Fruit fly (Drosophila melanogaster) whole organism, wandering third instar larva: ENCODE results near the gene CG44174.

ENCODE experiments used
- CG32264 ChIP-seq: fragments of 200-800 bp; sonication (Bioruptor generic); optimal IDR thresholded peaks from 2 replicates; lab custom pipeline; 2016; ENCODE audit warnings: missing biosample characterization, missing genetic modification characterization
- CG9705 ChIP-seq: fragments of 200-800 bp; sonication (Bioruptor generic); optimal IDR thresholded peaks from 2 replicates; lab custom pipeline; 2018; ENCODE audit warnings: missing biosample characterization, mild to moderate bottlenecking, missing genetic modification characterization
- Myc ChIP-seq: fragments of >200 bp; optimal IDR thresholded peaks from 2 replicates; lab custom pipeline; 2017
- Sp1 ChIP-seq: fragments of 200-800 bp; sonication (Bioruptor generic); optimal IDR thresholded peaks from 3 replicates; lab custom pipeline; 2019; ENCODE audit warnings: missing biosample characterization, mild to moderate bottlenecking, missing genetic modification characterization, moderate library complexity
- brk ChIP-seq: fragments of 200-800 bp; sonication (Bioruptor generic); optimal IDR thresholded peaks from 2 replicates; lab custom pipeline; 2016; ENCODE audit warnings: missing biosample characterization, mild to moderate bottlenecking, missing genetic modification characterization
- foxo ChIP-seq, 2 experiments: fragments of 200-800 bp; sonication (Bioruptor generic); optimal IDR thresholded peaks; 2 replicates in 1 of 2; 3 replicates in 1 of 2; lab custom pipeline; 2016 to 2017; ENCODE audit warnings: missing biosample characterization in 2 of 2, missing genetic modification characterization in 2 of 2
- h ChIP-seq: fragments of 200-800 bp; sonication (Bioruptor generic); optimal IDR thresholded peaks from 3 replicates; lab custom pipeline; 2016; ENCODE audit warnings: missing biosample characterization, mild to moderate bottlenecking, missing genetic modification characterization
- sage ChIP-seq: fragments of 200-800 bp; sonication (Bioruptor generic); optimal IDR thresholded peaks from 2 replicates; lab custom pipeline; 2016; ENCODE audit warnings: missing biosample characterization, mild to moderate bottlenecking, missing genetic modification characterization
- usp ChIP-seq: fragments of >200 bp; optimal IDR thresholded peaks from 2 replicates; lab custom pipeline; 2017; ENCODE audit warnings: missing biosample characterization, missing genetic modification characterization
- woc ChIP-seq: sonication (Bioruptor generic); optimal IDR thresholded peaks from 2 replicates; lab custom pipeline; 2016; ENCODE audit warnings: missing biosample characterization, mild to moderate bottlenecking, missing genetic modification characterization

DNA sequence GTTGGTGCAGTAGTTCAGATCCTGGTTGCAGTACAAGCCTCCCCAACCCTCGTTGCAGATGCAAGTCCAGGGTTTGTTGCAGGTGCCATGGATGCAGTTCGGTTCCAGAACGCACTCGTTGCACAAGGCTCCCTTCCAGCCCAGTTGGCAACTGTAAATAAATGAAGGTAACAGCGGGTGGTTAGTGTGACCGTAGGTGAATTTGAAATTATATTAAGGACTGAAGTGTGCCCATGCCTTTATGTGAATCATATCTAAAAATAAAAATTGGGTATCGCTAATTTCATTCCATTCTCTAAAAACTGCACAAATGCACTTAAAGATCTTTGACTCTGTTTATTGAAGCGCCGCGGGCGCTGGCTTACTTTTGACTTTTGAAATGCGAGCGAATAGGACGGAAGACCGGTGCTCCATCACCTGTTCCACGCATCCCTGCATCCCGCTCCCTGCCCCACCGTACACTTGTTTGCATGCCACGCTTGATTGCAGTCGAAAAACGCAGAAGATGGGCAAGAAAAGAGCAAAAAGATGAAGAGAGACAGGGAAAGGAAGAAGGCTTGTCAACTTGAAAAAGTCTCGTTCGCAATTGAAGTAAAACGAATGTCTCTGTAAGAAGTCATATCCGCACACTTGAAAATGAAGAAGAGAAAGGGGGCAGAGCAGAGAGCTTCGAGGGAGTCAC is 9.1 kb upstream of the CG44174 start:
- TF ChIP-seq CG9705: no peak
- TF ChIP-seq sage (GFP tag; lab: Kevin White, UChicago): no peak
- no peak for TF ChIP-seq woc (GFP tag; lab: Kevin White, UChicago)
- TF ChIP-seq foxo (GFP tag; optimal IDR thresholded peaks at IDR 0.05; lab: Kevin White, UChicago): no peak
- TF ChIP-seq Sp1 (GFP tag; lab: Kevin White, UChicago): no peak
- TF ChIP-seq CG32264 (GFP tag; lab: Kevin White, UChicago): no peak
- TF ChIP-seq h (GFP tag; lab: Kevin White, UChicago): no peak
- no peak for TF ChIP-seq Myc (lab: Kevin White, UChicago)
- TF ChIP-seq brk: no peak
- TF ChIP-seq usp (GFP tag; lab: Kevin White, UChicago): no peak
